Fruit fly (Drosophila melanogaster): ENCODE measurements around the gene CG5790.

Gene CG5790

DNA sequence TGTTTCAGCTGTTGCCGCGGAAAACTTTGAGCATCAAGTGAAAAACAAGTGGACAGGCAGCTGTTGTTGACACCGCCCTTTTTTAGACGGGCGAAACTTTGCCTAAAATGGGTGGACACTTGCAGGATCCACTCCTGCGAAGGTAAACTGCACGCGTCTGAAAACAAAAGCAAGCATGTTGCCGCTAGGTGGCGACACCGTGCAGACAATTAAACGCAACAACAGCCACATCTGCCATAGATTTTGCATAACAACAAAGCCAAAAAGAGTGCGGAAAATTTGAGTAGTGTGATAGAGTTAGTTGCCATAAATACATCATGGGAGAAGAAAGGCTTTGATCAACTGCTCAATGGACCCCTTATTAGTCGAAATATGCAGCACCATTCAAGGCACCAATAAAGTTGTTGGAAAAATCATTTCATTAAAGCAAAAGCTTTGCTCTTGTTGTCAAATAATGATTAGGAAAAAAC, at the start of gene CG5790:
Gene CG5790, plus strand, starts transcription at position 420 of the 470 bp plus-strand sequence.
- no peak for TF ChIP-seq CG8301 (tag; optimal IDR thresholded peaks at IDR 0.05)
- no peak for TF ChIP-seq CG10348 (GFP tag; IDR thresholded peaks at IDR 0.05)
- TF ChIP-seq CG14655 (GFP tag; optimal IDR thresholded peaks at IDR 0.05): no peak
- TF ChIP-seq CG13204 (GFP tag; optimal IDR thresholded peaks at IDR 0.05): no peak
- no peak for TF ChIP-seq EcR (GFP tag; optimal IDR thresholded peaks at IDR 0.05)
- TF ChIP-seq CG34367 (tag; optimal IDR thresholded peaks at IDR 0.05): no peak
- TF ChIP-seq gl (tag; optimal IDR thresholded peaks at IDR 0.05): no peak
- TF ChIP-seq CG32121 (GFP tag; IDR thresholded peaks at IDR 0.05): no peak
- TF ChIP-seq CG9948 (tag; optimal IDR thresholded peaks at IDR 0.05): no peak
- TF ChIP-seq CG17806 (tag; optimal IDR thresholded peaks at IDR 0.05): no peak
- TF ChIP-seq CG4496 (GFP tag; IDR thresholded peaks at IDR 0.05): no peak
- TF ChIP-seq Pif1A (GFP tag; optimal IDR thresholded peaks at IDR 0.05): no peak
- no peak for TF ChIP-seq D1 (tag; optimal IDR thresholded peaks at IDR 0.05)
- TF ChIP-seq CG8159 (tag; optimal IDR thresholded peaks at IDR 0.05): no peak
- TF ChIP-seq fd96Ca (GFP tag; IDR thresholded peaks at IDR 0.05): no peak
- no peak for TF ChIP-seq CG12605 (GFP tag; IDR thresholded peaks at IDR 0.05)
- TF ChIP-seq CG15710 (tag; optimal IDR thresholded peaks at IDR 0.05): no peak
- TF ChIP-seq Snoo (tag; optimal IDR thresholded peaks at IDR 0.05): no peak
- TF ChIP-seq Pif1B (GFP tag; optimal IDR thresholded peaks at IDR 0.05): no peak
- TF ChIP-seq rn (GFP tag; IDR thresholded peaks at IDR 0.05): no peak

DNA sequence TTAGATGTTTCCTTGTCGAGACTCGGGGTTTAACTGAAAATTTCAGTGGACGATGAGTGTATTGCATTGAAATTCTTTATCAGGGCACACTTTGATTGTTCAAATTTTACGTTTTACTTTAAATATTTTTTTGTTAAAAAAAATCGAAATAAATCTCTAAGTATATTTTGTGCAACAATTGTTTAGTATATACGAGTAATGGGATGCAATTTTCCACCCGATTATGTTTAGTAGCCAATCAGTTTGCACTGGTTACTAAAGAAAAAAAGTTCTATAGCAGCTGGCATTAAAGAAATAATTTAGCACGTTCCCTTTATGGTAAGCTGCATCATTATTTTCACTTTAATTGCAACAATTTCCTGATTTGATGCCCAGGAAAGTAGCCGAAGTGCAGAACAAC, 36.8 kb upstream of the CG5790 start, which contains the start of gene CG31788:
Gene CG31788, minus strand, starts transcription at position 101 of the 400 bp plus-strand sequence.
- TF ChIP-seq CG8301 (tag; optimal IDR thresholded peaks at IDR 0.05) (no peak), CG15710 (tag; optimal IDR thresholded peaks at IDR 0.05) (no peak), fd96Ca (GFP tag; IDR thresholded peaks at IDR 0.05) (no peak), CG13204 (GFP tag; optimal IDR thresholded peaks at IDR 0.05) (no peak), CG34367 (tag; optimal IDR thresholded peaks at IDR 0.05) (no peak), CG12605 (GFP tag; IDR thresholded peaks at IDR 0.05) (no peak), CG14655 (GFP tag; optimal IDR thresholded peaks at IDR 0.05) (no peak), CG9948 (tag; optimal IDR thresholded peaks at IDR 0.05) (no peak), Pif1A (GFP tag; optimal IDR thresholded peaks at IDR 0.05) (no peak), Pif1B (GFP tag; optimal IDR thresholded peaks at IDR 0.05) (no peak), CG8159 (tag; optimal IDR thresholded peaks at IDR 0.05) (no peak), Ets98B (GFP tag; IDR thresholded peaks at IDR 0.05) (no peak), rn (GFP tag; IDR thresholded peaks at IDR 0.05) (no peak), D1 (tag; optimal IDR thresholded peaks at IDR 0.05) (no peak)

DNA sequence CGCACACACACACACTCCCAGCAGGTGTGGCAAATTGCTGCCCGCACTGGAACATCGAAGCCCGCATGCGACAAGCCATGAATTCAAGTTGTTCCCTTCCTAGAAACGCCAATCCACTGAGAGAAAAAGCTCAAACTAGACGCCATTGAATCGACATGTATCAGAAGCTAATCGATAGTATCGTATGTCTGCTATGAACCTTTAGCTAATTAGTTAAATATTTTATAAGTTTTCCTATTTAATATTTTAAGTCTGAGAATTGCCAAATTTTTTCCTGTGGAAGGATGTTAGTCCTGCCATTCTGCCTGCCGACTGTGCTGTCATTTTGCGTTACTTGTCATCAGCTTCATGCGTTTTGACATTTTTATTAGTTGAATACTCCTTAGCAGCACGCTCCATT, 26.8 kb upstream of the CG5790 start:
- TF ChIP-seq EcR (GFP tag; optimal IDR thresholded peaks at IDR 0.05) (no peak), CG13204 (GFP tag; optimal IDR thresholded peaks at IDR 0.05) (no peak), CG9948 (tag; optimal IDR thresholded peaks at IDR 0.05) (no peak), gl (tag; optimal IDR thresholded peaks at IDR 0.05) (no peak), CG14655 (GFP tag; optimal IDR thresholded peaks at IDR 0.05) (no peak), CG4496 (GFP tag; IDR thresholded peaks at IDR 0.05) (no peak), Snoo (tag; optimal IDR thresholded peaks at IDR 0.05) (no peak), CG8159 (tag; optimal IDR thresholded peaks at IDR 0.05) (no peak), Pif1B (GFP tag; optimal IDR thresholded peaks at IDR 0.05) (no peak), CG12605 (GFP tag; IDR thresholded peaks at IDR 0.05) (no peak), rn (GFP tag; IDR thresholded peaks at IDR 0.05) (no peak), CG8301 (tag; optimal IDR thresholded peaks at IDR 0.05) (no peak)

DNA sequence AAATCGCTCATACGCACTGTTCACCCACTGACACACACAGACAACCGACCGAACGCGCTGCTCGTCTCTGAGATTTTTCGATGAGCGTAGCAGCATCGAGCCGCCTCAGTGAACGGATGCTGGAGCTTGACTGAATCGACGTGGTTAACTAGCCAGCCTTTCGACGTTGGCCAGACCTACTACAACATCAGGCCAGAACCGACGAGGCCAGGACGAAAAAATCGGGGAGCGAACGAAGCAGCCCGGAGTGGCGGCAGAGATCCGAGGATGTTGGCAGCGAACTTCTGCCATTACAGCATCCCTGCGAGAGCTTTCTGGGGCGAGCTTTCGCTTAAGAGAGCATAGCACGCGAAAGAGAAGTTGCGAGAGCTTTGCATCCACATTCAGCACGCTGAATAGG, 19.0 kb upstream of the CG5790 start, which contains the start of gene CG42750:
Gene CG42750, minus strand, starts transcription at position 108 of the 400 bp plus-strand sequence.
- TF ChIP-seq EcR (GFP tag; optimal IDR thresholded peaks at IDR 0.05) (no peak), gl (tag; optimal IDR thresholded peaks at IDR 0.05) (no peak), Ets98B (GFP tag; IDR thresholded peaks at IDR 0.05) (no peak), CG10348 (GFP tag; IDR thresholded peaks at IDR 0.05) (no peak), CG32121 (GFP tag; IDR thresholded peaks at IDR 0.05) (no peak), CG8301 (tag; optimal IDR thresholded peaks at IDR 0.05) (no peak), Pif1B (GFP tag; optimal IDR thresholded peaks at IDR 0.05) (no peak), CG9948 (tag; optimal IDR thresholded peaks at IDR 0.05) (no peak), CG12605 (GFP tag; IDR thresholded peaks at IDR 0.05) (no peak), Pif1A (GFP tag; optimal IDR thresholded peaks at IDR 0.05) (no peak), fd96Ca (GFP tag; IDR thresholded peaks at IDR 0.05) (no peak), CG34367 (tag; optimal IDR thresholded peaks at IDR 0.05) (no peak), CG14655 (GFP tag; optimal IDR thresholded peaks at IDR 0.05) (no peak)

DNA sequence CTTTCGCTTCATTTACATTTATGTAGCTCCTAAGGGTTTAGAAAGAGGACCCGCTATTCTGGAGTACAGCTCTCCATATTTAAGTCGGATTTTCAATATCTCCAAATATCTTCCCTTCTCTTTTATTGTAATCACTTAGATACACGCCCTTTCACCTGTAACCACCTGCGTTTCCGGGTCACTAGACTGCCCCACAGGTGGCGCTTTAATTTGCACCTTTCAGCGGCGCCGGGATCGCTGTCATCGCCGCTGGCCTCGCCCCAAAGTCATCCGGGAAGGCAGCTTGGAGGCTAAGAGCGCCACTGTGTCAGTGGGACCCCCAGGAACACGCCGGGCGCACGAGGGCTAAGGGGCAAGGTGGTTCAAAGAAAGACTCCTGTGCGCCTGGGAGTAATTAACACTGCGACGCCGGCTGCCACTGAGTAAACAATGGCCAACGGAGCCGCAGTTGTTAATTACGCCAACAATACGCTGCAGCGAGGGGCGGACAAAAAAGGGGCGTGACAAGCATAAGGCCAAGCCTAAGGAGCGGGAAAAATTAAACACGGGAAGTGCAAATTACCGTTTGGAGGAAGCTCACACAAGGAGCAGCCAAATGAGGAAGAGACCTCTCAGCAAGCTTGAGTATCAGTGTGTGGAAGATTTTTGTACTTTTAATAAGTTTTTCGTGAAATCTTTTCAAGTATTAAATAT, 10.3 kb upstream of the CG5790 start:
- TF ChIP-seq CG32121 (GFP tag; IDR thresholded peaks at IDR 0.05): no peak
- no peak for TF ChIP-seq CG8301 (tag; optimal IDR thresholded peaks at IDR 0.05)
- TF ChIP-seq Snoo (tag; optimal IDR thresholded peaks at IDR 0.05): no peak
- no peak for TF ChIP-seq gl (tag; optimal IDR thresholded peaks at IDR 0.05)
- no peak for TF ChIP-seq CG9948 (tag; optimal IDR thresholded peaks at IDR 0.05)
- TF ChIP-seq fd96Ca (GFP tag; IDR thresholded peaks at IDR 0.05): no peak
- TF ChIP-seq EcR (GFP tag; optimal IDR thresholded peaks at IDR 0.05): no peak
- no peak for TF ChIP-seq rn (GFP tag; IDR thresholded peaks at IDR 0.05)
- TF ChIP-seq CG15710 (tag; optimal IDR thresholded peaks at IDR 0.05): no peak
- TF ChIP-seq CG17806 (tag; optimal IDR thresholded peaks at IDR 0.05): no peak
- no peak for TF ChIP-seq Pif1A (GFP tag; optimal IDR thresholded peaks at IDR 0.05)
- no peak for TF ChIP-seq CG13204 (GFP tag; optimal IDR thresholded peaks at IDR 0.05)
- TF ChIP-seq CG34367 (tag; optimal IDR thresholded peaks at IDR 0.05): no peak
- no peak for TF ChIP-seq CG4496 (GFP tag; IDR thresholded peaks at IDR 0.05)
- no peak for TF ChIP-seq CG10348 (GFP tag; IDR thresholded peaks at IDR 0.05)
- no peak for TF ChIP-seq Pif1B (GFP tag; optimal IDR thresholded peaks at IDR 0.05)
- no peak for TF ChIP-seq D1 (tag; optimal IDR thresholded peaks at IDR 0.05)
- TF ChIP-seq CG8159 (tag; optimal IDR thresholded peaks at IDR 0.05): no peak
- no peak for TF ChIP-seq CG14655 (GFP tag; optimal IDR thresholded peaks at IDR 0.05)

All from whole organism, pupa.